Fruit fly (Drosophila melanogaster) whole organism, pupa: ENCODE measurements around the gene Ogdh.

Source experiments
- CG10348 ChIP-seq: fragments of 200-800 bp; sonication (Bioruptor generic); IDR thresholded peaks from 2 replicates; pipeline ENCODE4 v1.3.6; 2022; ENCODE audit warnings: missing biosample characterization, missing genetic modification characterization
- CG12605 ChIP-seq: fragments of 200-800 bp; sonication (Bioruptor generic); IDR thresholded peaks from 2 replicates; pipeline ENCODE4 v1.3.6; 2022; ENCODE audit warnings: missing biosample characterization, missing genetic modification characterization
- CG13204 ChIP-seq: fragments of 200-800 bp; sonication (Bioruptor generic); optimal IDR thresholded peaks from 2 replicates; lab custom pipeline; 2018; ENCODE audit warnings: missing biosample characterization, mild to moderate bottlenecking, missing genetic modification characterization, moderate library complexity
- CG14655 ChIP-seq: fragments of 200-800 bp; sonication (Bioruptor generic); optimal IDR thresholded peaks from 3 replicates; lab custom pipeline; 2017; ENCODE audit warnings: mild to moderate bottlenecking, missing biosample characterization, missing genetic modification reagents, missing genetic modification characterization
- CG15710 ChIP-seq: fragments of 200-800 bp; sonication (Bioruptor generic); optimal IDR thresholded peaks from 2 replicates; lab custom pipeline; 2018; ENCODE audit warnings: missing biosample characterization, mild to moderate bottlenecking, missing genetic modification characterization, moderate library complexity
- CG17806 ChIP-seq: fragments of 200-800 bp; sonication (Bioruptor generic); optimal IDR thresholded peaks from 2 replicates; lab custom pipeline; 2018; ENCODE audit warnings: missing biosample characterization, mild to moderate bottlenecking, missing genetic modification characterization, moderate library complexity
- CG32121 ChIP-seq: fragments of 200-800 bp; sonication (Bioruptor generic); IDR thresholded peaks from 2 replicates; pipeline ENCODE4 v1.3.6; 2022; ENCODE audit warnings: missing biosample characterization, missing genetic modification characterization
- CG34367 ChIP-seq: fragments of 200-800 bp; sonication (Bioruptor generic); optimal IDR thresholded peaks from 2 replicates; lab custom pipeline; 2018; ENCODE audit warnings: missing biosample characterization, mild to moderate bottlenecking, missing genetic modification characterization
- CG4496 ChIP-seq: fragments of 200-800 bp; sonication (Bioruptor generic); IDR thresholded peaks from 3 replicates; pipeline ENCODE4 v1.3.6; 2022; ENCODE audit warnings: missing biosample characterization, missing genetic modification characterization
- CG8159 ChIP-seq: fragments of 200-800 bp; sonication (Bioruptor generic); optimal IDR thresholded peaks from 3 replicates; lab custom pipeline; 2018; ENCODE audit warnings: missing biosample characterization, mild to moderate bottlenecking, missing genetic modification characterization, moderate library complexity
- CG8301 ChIP-seq: fragments of 200-800 bp; sonication (Bioruptor generic); optimal IDR thresholded peaks from 2 replicates; lab custom pipeline; 2018; ENCODE audit warnings: missing biosample characterization, mild to moderate bottlenecking, missing genetic modification characterization
- CG9948 ChIP-seq: fragments of 200-800 bp; sonication (Bioruptor generic); optimal IDR thresholded peaks from 2 replicates; lab custom pipeline; 2018; ENCODE audit warnings: missing biosample characterization, mild to moderate bottlenecking, missing genetic modification characterization, moderate library complexity
- D1 ChIP-seq: fragments of 200-800 bp; sonication (Bioruptor generic); optimal IDR thresholded peaks from 2 replicates; lab custom pipeline; 2018; ENCODE audit warnings: missing biosample characterization, mild to moderate bottlenecking, missing genetic modification characterization, moderate library complexity
- EcR ChIP-seq: fragments of 200-800 bp; sonication (Bioruptor generic); optimal IDR thresholded peaks from 3 replicates; lab custom pipeline; 2019; ENCODE audit warnings: missing biosample characterization, missing genetic modification characterization, mild to moderate bottlenecking, moderate library complexity, missing genetic modification reagents
- Ets98B ChIP-seq: fragments of 200-800 bp; sonication (Bioruptor generic); IDR thresholded peaks from 2 replicates; pipeline ENCODE4 v1.3.6; 2022; ENCODE audit warnings: missing biosample characterization, missing genetic modification characterization
- Pif1A ChIP-seq: fragments of 200-800 bp; sonication (Bioruptor generic); optimal IDR thresholded peaks from 3 replicates; lab custom pipeline; 2016; ENCODE audit warnings: missing biosample characterization, missing genetic modification characterization
- Pif1B ChIP-seq: fragments of 200-800 bp; sonication (Bioruptor generic); optimal IDR thresholded peaks from 3 replicates; lab custom pipeline; 2016; ENCODE audit warnings: missing biosample characterization, missing genetic modification characterization
- Snoo ChIP-seq: fragments of 200-800 bp; sonication (Bioruptor generic); optimal IDR thresholded peaks from 3 replicates; lab custom pipeline; 2017; ENCODE audit warnings: missing biosample characterization, mild to moderate bottlenecking, missing genetic modification characterization, inconsistent platforms
- fd96Ca ChIP-seq: fragments of 200-800 bp; sonication (Bioruptor generic); IDR thresholded peaks from 3 replicates; pipeline ENCODE4 v1.3.6; 2022; ENCODE audit warnings: missing biosample characterization, missing genetic modification characterization
- gl ChIP-seq: fragments of 200-800 bp; sonication (Bioruptor generic); optimal IDR thresholded peaks from 2 replicates; lab custom pipeline; 2018; ENCODE audit warnings: missing biosample characterization, mild to moderate bottlenecking, missing genetic modification characterization
- rn ChIP-seq: fragments of 200-800 bp; sonication (Bioruptor generic); IDR thresholded peaks from 2 replicates; pipeline ENCODE4 v1.3.6; 2022; ENCODE audit warnings: missing biosample characterization, missing genetic modification characterization

Gene Ogdh

DNA sequence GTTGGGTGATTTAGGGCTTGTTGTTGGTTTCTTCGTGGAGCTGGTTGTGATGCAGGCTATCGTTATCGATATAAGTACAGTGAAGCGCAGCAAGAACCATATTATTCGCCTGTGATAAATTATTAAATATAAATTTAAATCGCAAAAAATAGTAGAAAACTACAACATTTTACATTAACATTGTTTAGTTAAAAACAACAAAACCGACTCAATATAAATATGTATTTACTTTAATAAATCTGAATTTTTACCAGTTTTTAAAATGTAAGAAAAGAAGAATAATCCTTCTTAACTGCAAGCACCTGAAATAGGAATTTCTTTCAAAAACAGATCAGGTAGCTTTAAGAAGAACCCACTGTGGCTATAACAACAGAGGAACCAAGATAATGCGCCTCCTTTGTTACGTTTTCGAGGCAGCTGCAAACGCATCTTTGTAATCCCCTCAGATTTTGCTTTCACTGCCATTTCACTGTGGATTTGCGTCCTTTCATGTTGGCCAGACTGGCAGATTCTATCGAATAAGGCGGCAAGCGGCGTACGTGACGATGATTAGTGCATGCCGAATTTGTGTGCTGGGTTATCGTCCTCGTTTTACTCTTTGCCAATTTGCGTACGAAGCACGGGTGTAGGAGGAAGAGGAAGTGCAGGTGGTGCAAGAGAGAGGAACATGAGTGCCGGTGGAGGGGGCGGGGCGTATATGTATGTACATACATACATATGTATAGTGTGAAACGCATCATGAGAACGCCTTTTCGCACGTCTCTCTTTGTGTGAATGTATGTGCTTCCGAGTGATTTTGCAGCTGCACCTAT, 56.1 kb downstream of the Ogdh start:
- peak; percentile 23 for TF ChIP-seq CG9948
- peak; percentile 35 for TF ChIP-seq CG14655 (GFP tag; lab: Kevin White, UChicago)
- no peak; the same call in none of the 2 replicates for TF ChIP-seq Ets98B
- TF ChIP-seq CG8159, result peak; percentile 49
- peak; percentile 57; the same call in 2 of the 3 replicates for TF ChIP-seq fd96Ca (GFP tag; lab: Robert Waterston, UW)
- TF ChIP-seq EcR, result peak; percentile 57
- TF ChIP-seq Snoo (tag; lab: Kevin White, UChicago), result peak; percentile 50
- TF ChIP-seq Pif1B, result no peak
- TF ChIP-seq Pif1A (GFP tag; lab: Kevin White, UChicago), result no peak
- peak; percentile 56 for TF ChIP-seq CG32121 (GFP tag; lab: Robert Waterston, UW)
- peak; percentile 24 for TF ChIP-seq CG15710 (tag; lab: Kevin White, UChicago)
- peak; percentile 38 for TF ChIP-seq CG13204

DNA sequence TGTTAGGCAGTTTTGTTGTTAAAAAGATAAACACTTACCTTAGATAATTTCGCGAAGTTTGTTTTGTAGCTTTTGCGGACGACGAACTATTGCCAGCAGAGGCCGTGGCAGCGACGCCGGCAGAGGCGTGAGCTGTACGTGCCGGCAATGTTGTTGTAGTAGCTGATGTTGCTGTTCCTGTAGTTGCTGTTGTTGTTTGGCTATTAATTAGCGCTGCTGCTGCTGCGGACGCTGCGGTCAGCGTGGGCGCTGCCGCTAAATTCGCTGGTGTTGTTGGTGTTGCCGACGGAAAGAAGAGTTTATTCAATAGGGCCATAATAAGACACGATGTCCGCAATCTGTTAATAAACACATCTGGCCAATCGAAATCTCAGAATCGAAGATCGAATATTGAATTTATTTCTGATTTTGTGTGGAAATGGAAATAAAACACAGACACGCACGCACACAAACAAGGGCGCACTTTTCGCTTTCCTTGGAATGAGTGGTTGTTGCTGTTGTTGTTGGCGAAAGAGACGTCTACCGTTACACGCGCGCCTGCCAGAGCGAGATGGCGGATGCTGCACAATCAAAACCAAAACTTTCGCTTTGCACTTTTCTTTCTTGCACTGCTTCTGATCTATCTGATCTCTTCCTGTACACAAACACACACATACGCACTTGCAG, 56.9 kb downstream of the Ogdh start:
- TF ChIP-seq CG8301 (tag; lab: Kevin White, UChicago) (peak; percentile 37), CG14655 (GFP tag; lab: Kevin White, UChicago) (peak; percentile 51), CG4496 (peak; percentile 31; the same call in 1 of the 3 replicates), gl (tag; lab: Kevin White, UChicago) (no peak), CG9948 (no peak), CG13204 (peak; percentile 61), CG32121 (GFP tag; lab: Robert Waterston, UW) (0 out of 2 replicates have a peak, but pooled peaks have one; percentile 10)

DNA sequence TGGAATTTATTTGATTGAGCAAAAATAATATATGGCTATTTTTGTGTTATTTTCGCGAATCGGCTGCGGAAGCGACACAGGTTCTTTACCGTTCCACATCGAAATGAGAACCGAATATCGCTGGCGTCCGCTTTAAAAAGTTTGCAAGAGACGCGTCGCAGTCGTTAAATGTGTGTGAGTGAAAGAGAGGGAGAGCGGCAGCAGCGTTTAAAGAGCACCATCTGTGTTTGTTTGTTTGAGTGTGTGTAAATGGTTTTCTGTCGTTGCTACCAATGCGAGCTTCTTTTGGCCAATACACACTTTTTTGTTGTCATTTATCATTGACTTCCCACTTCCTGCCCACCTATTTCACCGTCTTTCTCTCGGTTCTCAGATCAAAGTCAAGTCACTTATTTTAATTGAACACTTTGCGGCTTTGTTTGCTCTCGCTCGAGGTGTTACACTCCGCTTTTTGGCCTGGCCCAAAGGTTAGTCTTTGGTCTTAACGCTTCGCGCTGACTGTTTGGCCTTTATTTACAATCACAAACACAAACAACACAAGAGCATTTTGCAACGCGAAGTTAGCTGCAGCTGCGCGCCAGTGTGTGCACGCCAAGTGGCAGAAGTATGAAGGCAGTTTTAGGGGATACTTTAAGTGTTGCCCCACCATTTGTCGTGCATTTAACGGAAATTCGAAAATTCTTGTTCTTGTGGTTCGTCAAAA, 57.5 kb downstream of the Ogdh start, which contains the start of gene CG3764:
Gene CG3764 (minus strand): TSS at position 549 of the 703 bp plus-strand sequence.
- TF ChIP-seq rn (GFP tag; lab: Robert Waterston, UW), result no peak
- TF ChIP-seq D1, result no peak
- TF ChIP-seq CG4496, result peak; percentile 36; the same call in 1 of the 3 replicates
- TF ChIP-seq EcR, result peak; percentile 53
- TF ChIP-seq CG32121 (GFP tag; lab: Robert Waterston, UW), result 0 out of 2 replicates have a peak, but pooled peaks have one; percentile 8
- peak; percentile 53 for TF ChIP-seq Pif1A (GFP tag; lab: Kevin White, UChicago)
- TF ChIP-seq Ets98B, result peak; percentile 29; the same call in 1 of the 2 replicates
- no peak for TF ChIP-seq CG9948
- TF ChIP-seq CG14655 (GFP tag; lab: Kevin White, UChicago), result no peak
- TF ChIP-seq Pif1B, result no peak
- TF ChIP-seq gl (tag; lab: Kevin White, UChicago), result peak; percentile 46
- peak; percentile 49 for TF ChIP-seq CG8159
- TF ChIP-seq CG15710 (tag; lab: Kevin White, UChicago), result peak; percentile 59
- peak; percentile 50 for TF ChIP-seq CG13204
- peak; percentile 47 for TF ChIP-seq CG34367 (tag; lab: Kevin White, UChicago)
- TF ChIP-seq CG8301 (tag; lab: Kevin White, UChicago), result no peak
- no peak for TF ChIP-seq CG10348
- peak; percentile 24 for TF ChIP-seq CG17806 (tag; lab: Kevin White, UChicago)
- TF ChIP-seq CG12605 (GFP tag; lab: Robert Waterston, UW), result 0 out of 2 replicates have a peak, but pooled peaks have one; percentile 7
- TF ChIP-seq fd96Ca (GFP tag; lab: Robert Waterston, UW), result no peak
- TF ChIP-seq Snoo (tag; lab: Kevin White, UChicago), result peak; percentile 69

DNA sequence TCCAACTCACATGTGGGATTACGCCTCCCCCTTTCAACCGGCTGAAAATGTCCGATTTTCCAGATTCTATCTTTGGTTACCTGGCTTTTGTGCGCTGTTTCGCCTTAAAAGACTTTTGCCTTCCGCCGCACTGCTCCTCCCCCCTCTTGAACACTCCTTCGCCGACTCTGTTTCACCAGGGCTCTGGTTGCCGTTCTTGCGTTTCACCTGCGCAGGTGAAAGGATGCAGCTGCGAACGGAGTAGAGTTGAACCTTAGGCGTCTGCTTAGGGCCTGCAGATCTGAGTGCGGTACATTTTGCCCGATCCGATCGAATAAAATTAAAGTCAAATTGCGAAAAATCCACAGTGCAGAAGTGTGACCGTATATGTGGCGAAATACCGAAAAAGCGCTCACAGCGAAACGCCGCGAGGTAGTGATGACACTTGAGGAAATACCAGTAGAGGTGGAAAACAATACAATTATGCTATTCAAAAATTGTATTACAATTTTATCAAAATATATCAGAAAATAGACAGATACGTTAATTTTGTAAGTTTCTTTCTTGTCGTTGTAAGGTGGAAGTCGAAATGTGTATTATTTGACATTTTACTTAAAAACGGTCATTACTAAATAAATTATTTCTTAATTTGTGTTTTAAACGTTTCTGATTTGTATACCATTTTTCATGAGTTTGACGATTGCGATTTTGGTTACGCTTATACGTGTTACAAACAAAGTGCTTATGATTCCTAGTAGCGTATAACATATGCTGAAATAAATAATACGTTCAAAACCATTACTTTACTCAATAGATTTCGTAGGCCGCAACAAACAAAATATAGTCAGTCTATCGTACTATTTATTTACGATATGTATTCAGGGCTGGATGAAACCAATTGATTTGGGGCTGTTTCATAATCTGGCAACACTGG, 61.3 kb downstream of the Ogdh start, which contains the start of the genes CG6664 and CG7728:
Gene CG6664 (minus strand): TSS at position 518 of the 913 bp plus-strand sequence.
Gene CG7728 (plus strand): TSS at position 874 of the 913 bp plus-strand sequence.
- TF ChIP-seq D1 (no peak), CG4496 (peak; percentile 57; the same call in 1 of the 3 replicates), rn (GFP tag; lab: Robert Waterston, UW) (no peak), CG12605 (GFP tag; lab: Robert Waterston, UW) (no peak), fd96Ca (GFP tag; lab: Robert Waterston, UW) (peak; percentile 37; the same call in 1 of the 3 replicates), Snoo (tag; lab: Kevin White, UChicago) (no peak), CG8301 (tag; lab: Kevin White, UChicago) (no peak), Pif1B (no peak), gl (tag; lab: Kevin White, UChicago) (no peak), EcR (no peak), CG15710 (tag; lab: Kevin White, UChicago) (peak; percentile 44), CG9948 (peak; percentile 15), CG13204 (no peak), Pif1A (GFP tag; lab: Kevin White, UChicago) (no peak), CG34367 (tag; lab: Kevin White, UChicago) (peak; percentile 4), CG17806 (tag; lab: Kevin White, UChicago) (peak; percentile 25), CG8159 (peak; percentile 63), Ets98B (peak; percentile 23; the same call in 1 of the 2 replicates), CG10348 (no peak), CG14655 (GFP tag; lab: Kevin White, UChicago) (no peak), CG32121 (GFP tag; lab: Robert Waterston, UW) (no peak)
